Worm (Caenorhabditis elegans): Measurements from ENCODE around the gene C46C11.3.

DNA sequence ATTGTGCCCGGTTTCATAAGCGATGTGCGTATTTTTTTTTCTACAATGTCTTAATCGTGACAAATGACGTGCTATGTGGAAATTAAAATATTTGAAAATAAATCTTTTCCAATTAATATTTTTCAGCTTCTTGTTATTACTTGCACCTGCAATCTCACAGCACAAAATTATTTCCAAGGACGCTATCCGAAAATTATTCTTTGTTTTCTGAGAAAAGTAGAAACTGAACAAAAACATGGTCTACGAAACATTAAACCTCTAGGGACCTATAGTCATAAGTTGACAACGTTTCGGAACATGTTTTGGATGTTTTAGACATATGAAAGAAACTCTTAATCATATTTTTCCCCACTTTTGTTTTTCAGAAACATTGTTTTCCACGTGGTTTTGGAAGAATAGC lies 6.2 kb downstream of the C46C11.3 start:
- no peak for TF ChIP-seq aly-2 (tag; optimal IDR thresholded peaks at IDR 0.05)
- no peak for TF ChIP-seq ces-1 (GFP tag; optimal IDR thresholded peaks at IDR 0.05)
- no peak for TF ChIP-seq skn-1 (tag; optimal IDR thresholded peaks at IDR 0.05)
- no peak for TF ChIP-seq ama-1 (optimal IDR thresholded peaks at IDR 0.05)
- no peak for TF ChIP-seq unc-30 (tag; optimal IDR thresholded peaks at IDR 0.05)
- no peak for TF ChIP-seq efl-1 (optimal IDR thresholded peaks at IDR 0.05)
- no peak for TF ChIP-seq efl-1 (GFP tag; optimal IDR thresholded peaks at IDR 0.05 in 1 of 2)
- TF ChIP-seq pqm-1 (tag; optimal IDR thresholded peaks at IDR 0.05): no peak
- no peak for TF ChIP-seq ceh-90 (tag; optimal IDR thresholded peaks at IDR 0.05)
- TF ChIP-seq nhr-11 (tag; optimal IDR thresholded peaks at IDR 0.05): no peak
- no peak for TF ChIP-seq grh-1 (GFP tag; IDR thresholded peaks at IDR 0.05)
